Worm (Caenorhabditis elegans): ENCODE results near the gene T10B5.8.
"Not testable (repeated sequence)": the region's sequence is repeated elsewhere in the genome, so short reads cannot be mapped to it uniquely, and the experiment has no call there.

T10B5.8 gene

DNA sequence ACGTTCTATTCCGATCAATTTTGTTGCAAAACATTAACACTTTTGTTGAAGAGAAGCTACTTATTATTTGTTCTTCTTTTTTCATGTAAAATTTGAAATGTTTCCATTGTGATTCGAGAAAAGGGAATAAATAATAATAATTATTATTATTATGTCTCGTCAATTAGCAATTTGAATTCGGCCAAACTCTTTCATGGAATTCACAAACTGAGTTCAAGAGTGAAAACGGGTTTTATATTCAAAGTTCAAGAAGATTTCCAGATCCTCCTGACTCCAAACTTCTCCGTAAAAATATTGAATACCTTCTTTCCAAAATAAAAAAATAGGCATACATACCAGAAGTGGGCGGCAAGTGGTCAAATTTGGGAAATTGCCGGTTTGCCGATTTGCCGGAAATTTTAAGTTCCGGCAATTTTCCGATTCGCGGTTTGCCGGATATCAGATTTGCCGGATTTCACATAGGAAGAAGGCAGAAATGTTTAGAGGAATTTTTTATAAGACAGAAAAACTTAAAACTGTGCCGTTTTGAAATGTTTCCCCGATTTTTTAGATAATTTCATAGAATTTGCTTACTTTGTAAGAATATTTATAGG, 36.0 kb upstream of the T10B5.8 start:
- TF ChIP-seq odd-2 (tag; optimal IDR thresholded peaks at IDR 0.05) = no peak
- no peak for TF ChIP-seq tbx-7 (tag; optimal IDR thresholded peaks at IDR 0.05)
- no peak for TF ChIP-seq hlh-30 (tag; optimal IDR thresholded peaks at IDR 0.05; ENCODE audit: insufficient read depth)
- no peak for TF ChIP-seq sox-4 (tag; optimal IDR thresholded peaks at IDR 0.05)
- TF ChIP-seq nhr-11 (tag; optimal IDR thresholded peaks at IDR 0.05) = no peak
- no peak for TF ChIP-seq unc-86 (tag; optimal IDR thresholded peaks at IDR 0.05)
- TF ChIP-seq unc-55 (GFP tag; optimal IDR thresholded peaks at IDR 0.05) = no peak
- TF ChIP-seq lim-6 (tag; optimal IDR thresholded peaks at IDR 0.05) = no peak
- TF ChIP-seq nfya-1 (tag; optimal IDR thresholded peaks at IDR 0.05) = no peak
- TF ChIP-seq T23F11.4 (GFP tag; optimal IDR thresholded peaks at IDR 0.05) = no peak

ce11 chrV:1807160-1807559, 34.7 kb upstream of the T10B5.8 start, which contains the start of gene srt-42:
TSS of gene srt-42 (plus strand) at chrV:1807460.
- TF ChIP-seq syd-9 (tag; optimal IDR thresholded peaks at IDR 0.05) (no peak), C38D4.7 (GFP tag; optimal IDR thresholded peaks at IDR 0.05) (no peak), elt-2 (tag; optimal IDR thresholded peaks at IDR 0.05) (no peak), F13H6.1 (tag; optimal IDR thresholded peaks at IDR 0.05) (no peak), rnt-1 (tag; optimal IDR thresholded peaks at IDR 0.05) (no peak), ceh-19 (GFP tag; optimal IDR thresholded peaks at IDR 0.05) (no peak), npax-4 (tag; optimal IDR thresholded peaks at IDR 0.05) (no peak), ceh-24 (tag; optimal IDR thresholded peaks at IDR 0.05) (no peak), ref-2 (tag; optimal IDR thresholded peaks at IDR 0.05) (no peak), ceh-9 (tag; optimal IDR thresholded peaks at IDR 0.05) (no peak), hlh-15 (tag; optimal IDR thresholded peaks at IDR 0.05) (no peak)

- TF ChIP-seq hlh-6 (tag; optimal IDR thresholded peaks at IDR 0.05) (no peak), T23F11.4 (GFP tag; optimal IDR thresholded peaks at IDR 0.05) (no peak), fkh-6 (tag; optimal IDR thresholded peaks at IDR 0.05) (no peak), pha-2 (tag; optimal IDR thresholded peaks at IDR 0.05) (no peak), Y22D7AL.16 (tag; optimal IDR thresholded peaks at IDR 0.05) (no peak), fkh-10 (GFP tag; optimal IDR thresholded peaks at IDR 0.05) (no peak), hlh-8 (tag; optimal IDR thresholded peaks at IDR 0.05) (no peak), zip-5 (tag; optimal IDR thresholded peaks at IDR 0.05) (no peak), unc-86 (tag; optimal IDR thresholded peaks at IDR 0.05) (no peak), pqm-1 (tag; optimal IDR thresholded peaks at IDR 0.05) (no peak), ceh-14 (tag; optimal IDR thresholded peaks at IDR 0.05) (no peak), dmd-4 (tag; optimal IDR thresholded peaks at IDR 0.05; ENCODE audit: borderline replicate concordance) (no peak), ceh-24 (tag; optimal IDR thresholded peaks at IDR 0.05) (no peak), ceh-6 (GFP tag; optimal IDR thresholded peaks at IDR 0.05) (no peak), ceh-31 (tag; optimal IDR thresholded peaks at IDR 0.05) (no peak), pat-9 (tag; optimal IDR thresholded peaks at IDR 0.05) (no peak), ztf-16 (tag; optimal IDR thresholded peaks at IDR 0.05) (no peak), F13H6.1 (tag; optimal IDR thresholded peaks at IDR 0.05) (no peak), fax-1 (tag; optimal IDR thresholded peaks at IDR 0.05) (no peak)
Observed at ce11 chrV:1811035-1811434, 30.8 kb upstream of the T10B5.8 start, which contains the start of gene Y46H3A.4. TSS of gene Y46H3A.4 (minus strand) at chrV:1811135.

- TF ChIP-seq ceh-9, pax-1, dve-1 (tag; optimal IDR thresholded peaks at IDR 0.05): not testable (repeated sequence)
Observed at ce11 chrV:1814784-1815183, 27.1 kb upstream of the T10B5.8 start, which contains the start of gene Y46H3A.5. TSS of gene Y46H3A.5 (minus strand) at chrV:1814884.

Measured in whole organism, late embryonic.